Worm (Caenorhabditis elegans) whole organism, L1 larva: ENCODE measurements around the gene B0507.2.

ENCODE experiments used
- C34B4.2 ChIP-seq: sonication (generic microtip); optimal IDR thresholded peaks from 2 replicates; lab custom pipeline; 2017; ENCODE audit warnings: mild to moderate bottlenecking, missing genetic modification characterization, missing compliant biosample characterization
- aly-2 ChIP-seq: fragments of 150-350 bp; optimal IDR thresholded peaks from 2 replicates; lab custom pipeline; 2014; ENCODE audit warnings: missing biosample characterization, missing genetic modification characterization
- ceh-82 ChIP-seq, 3 experiments: fragments of 150-350 bp in 1 of 3; sonication (generic microtip) in 2 of 3; optimal IDR thresholded peaks; 2 replicates each; lab custom pipeline; 2014 to 2017; ENCODE audit warnings: missing biosample characterization in 3 of 3, missing genetic modification characterization in 3 of 3
- lin-39 ChIP-seq: fragments of 150-350 bp; optimal IDR thresholded peaks from 2 replicates; lab custom pipeline; 2014; ENCODE audit warnings: missing biosample characterization, missing genetic modification reagents, missing genetic modification characterization
- nhr-11 ChIP-seq: fragments of 150-350 bp; optimal IDR thresholded peaks from 2 replicates; lab custom pipeline; 2014; ENCODE audit warnings: missing biosample characterization, missing genetic modification characterization
- nhr-237 ChIP-seq: fragments of 150-350 bp; optimal IDR thresholded peaks from 2 replicates; lab custom pipeline; 2014; ENCODE audit warnings: missing biosample characterization, missing genetic modification characterization
- skn-1 ChIP-seq: fragments of 150-350 bp; optimal IDR thresholded peaks from 2 replicates; lab custom pipeline; 2014; ENCODE audit warnings: missing biosample characterization, missing genetic modification characterization

- TF ChIP-seq nhr-11 (tag; lab: Kevin White, UChicago), result no peak
- no peak for TF ChIP-seq ceh-82 (tag; optimal IDR thresholded peaks at IDR 0.05; lab: Kevin White, UChicago)
- TF ChIP-seq C34B4.2 (tag; lab: Kevin White, UChicago), result no peak
- TF ChIP-seq skn-1 (tag; lab: Kevin White, UChicago), result no peak
- no peak for TF ChIP-seq lin-39 (tag; lab: Kevin White, UChicago)
- no peak for TF ChIP-seq aly-2 (tag; lab: Kevin White, UChicago)
- no peak for TF ChIP-seq nhr-237 (tag; lab: Kevin White, UChicago)
Observed at ce11 chrV:8739136-8739535, 35.0 kb upstream of the B0507.2 start, which contains the start of gene ZC196.2.
